Worm (Caenorhabditis elegans) whole organism, L1 larva: ENCODE results near the gene T06A1.1.
A peak's percentile ranks its signal among the peaks of the same experiment; 100 is the strongest.

Source experiments
- Y116A8C.19 ChIP-seq: sonication (generic microtip); optimal IDR thresholded peaks from 2 replicates; lab custom pipeline; 2016; ENCODE audit warnings: missing compliant biosample characterization, missing genetic modification characterization, borderline replicate concordance
- alr-1 ChIP-seq: fragments of 200-800 bp; sonication (Bioruptor generic); optimal IDR thresholded peaks from 2 replicates; lab custom pipeline; 2018; ENCODE audit warnings: borderline replicate concordance, mild to moderate bottlenecking, missing genetic modification characterization, missing compliant biosample characterization
- aly-2 ChIP-seq: fragments of 150-350 bp; optimal IDR thresholded peaks from 2 replicates; lab custom pipeline; 2014; ENCODE audit warnings: missing biosample characterization, missing genetic modification characterization
- ama-1 ChIP-seq: fragments of 150-350 bp; optimal IDR thresholded peaks from 2 replicates; lab custom pipeline; 2014
- ceh-63 ChIP-seq: fragments of 200-800 bp; sonication (Bioruptor generic); optimal IDR thresholded peaks from 2 replicates; lab custom pipeline; 2018; ENCODE audit warnings: mild to moderate bottlenecking, missing genetic modification characterization, missing compliant biosample characterization
- ceh-8 ChIP-seq: fragments of 200-800 bp; sonication (Bioruptor generic); optimal IDR thresholded peaks from 2 replicates; lab custom pipeline; 2018; ENCODE audit warnings: mild to moderate bottlenecking, missing genetic modification characterization, moderate library complexity, missing compliant biosample characterization
- ceh-88 ChIP-seq: fragments of 200-800 bp; sonication (Bioruptor generic); IDR thresholded peaks from 2 replicates; pipeline ENCODE4 v1.3.6; 2022; ENCODE audit warnings: missing genetic modification characterization, missing compliant biosample characterization
- dsc-1 ChIP-seq: sonication (generic microtip); optimal IDR thresholded peaks from 2 replicates; lab custom pipeline; 2016; ENCODE audit warnings: mild to moderate bottlenecking, missing genetic modification characterization, missing compliant biosample characterization
- efl-1 ChIP-seq, 4 experiments: fragments of 150-350 bp; optimal IDR thresholded peaks in 3 of 4; peaks in 1 of 4; 1 replicate in 1 of 4; 2 replicates in 3 of 4; lab custom pipeline; 2014; ENCODE audit warnings: missing biosample characterization in 2 of 4, missing genetic modification characterization in 2 of 4, missing genetic modification reagents in 2 of 4
- egl-27 ChIP-seq, 2 experiments: fragments of 150-350 bp in 1 of 2; sonication (generic microtip); optimal IDR thresholded peaks; 3 replicates each; lab custom pipeline; 2017 to 2018; ENCODE audit warnings: missing biosample characterization in 2 of 2, missing genetic modification characterization in 2 of 2, missing genetic modification reagents in 2 of 2
- elt-2 ChIP-seq: sonication (generic microtip); optimal IDR thresholded peaks from 2 replicates; lab custom pipeline; 2016; ENCODE audit warnings: missing genetic modification characterization, mild to moderate bottlenecking, inconsistent platforms, missing compliant biosample characterization, missing genetic modification reagents
- hlh-4 ChIP-seq: sonication (generic microtip); optimal IDR thresholded peaks from 2 replicates; lab custom pipeline; 2016; ENCODE audit warnings: mild to moderate bottlenecking, missing genetic modification characterization, missing compliant biosample characterization
- irx-1 ChIP-seq: sonication (generic microtip); optimal IDR thresholded peaks from 2 replicates; lab custom pipeline; 2016; ENCODE audit warnings: missing genetic modification characterization, missing compliant biosample characterization
- jun-1 ChIP-seq: fragments of 150-350 bp; optimal IDR thresholded peaks from 2 replicates; lab custom pipeline; 2014; ENCODE audit warnings: missing biosample characterization, missing genetic modification reagents, missing genetic modification characterization
- lin-35 ChIP-seq, 2 experiments: fragments of 150-350 bp; optimal IDR thresholded peaks; 2 replicates each; lab custom pipeline; 2014; ENCODE audit warnings: missing biosample characterization in 2 of 2, missing genetic modification characterization in 2 of 2, missing genetic modification reagents in 2 of 2
- lin-39 ChIP-seq: fragments of 150-350 bp; optimal IDR thresholded peaks from 2 replicates; lab custom pipeline; 2014; ENCODE audit warnings: missing biosample characterization, missing genetic modification reagents, missing genetic modification characterization
- lir-3 ChIP-seq: sonication (generic microtip); optimal IDR thresholded peaks from 2 replicates; lab custom pipeline; 2016; ENCODE audit warnings: mild to moderate bottlenecking, missing genetic modification characterization, moderate library complexity, missing compliant biosample characterization; ENCODE audit not compliant: poor library complexity
- nhr-11 ChIP-seq: fragments of 150-350 bp; optimal IDR thresholded peaks from 2 replicates; lab custom pipeline; 2014; ENCODE audit warnings: missing biosample characterization, missing genetic modification characterization
- nhr-19 ChIP-seq: fragments of 200-800 bp; sonication (Bioruptor generic); conservative IDR thresholded peaks from 2 replicates; pipeline ENCODE4 v1.3.6; 2022; ENCODE audit warnings: missing genetic modification characterization, missing compliant biosample characterization
- nhr-20 ChIP-seq: sonication (generic microtip); optimal IDR thresholded peaks from 2 replicates; lab custom pipeline; 2016; ENCODE audit warnings: mild to moderate bottlenecking, missing genetic modification characterization, missing compliant biosample characterization
- nhr-237 ChIP-seq: fragments of 150-350 bp; optimal IDR thresholded peaks from 2 replicates; lab custom pipeline; 2014; ENCODE audit warnings: missing biosample characterization, missing genetic modification characterization
- nhr-28 ChIP-seq: fragments of 150-350 bp; optimal IDR thresholded peaks from 2 replicates; lab custom pipeline; 2014; ENCODE audit warnings: missing biosample characterization, missing genetic modification characterization
- nhr-47 ChIP-seq: sonication (generic microtip); optimal IDR thresholded peaks from 2 replicates; lab custom pipeline; 2016; ENCODE audit warnings: mild to moderate bottlenecking, missing genetic modification characterization, moderate library complexity, missing compliant biosample characterization
- nhr-71 ChIP-seq: sonication (generic microtip); optimal IDR thresholded peaks from 2 replicates; lab custom pipeline; 2016; ENCODE audit warnings: mild to moderate bottlenecking, missing genetic modification characterization, moderate library complexity, missing compliant biosample characterization
- nhr-85 ChIP-seq: sonication (generic microtip); peaks from one replicate; lab custom pipeline; 2016; ENCODE audit warnings: missing genetic modification characterization, inconsistent platforms, missing compliant biosample characterization
- nhr-90 ChIP-seq: sonication (generic microtip); optimal IDR thresholded peaks from 2 replicates; lab custom pipeline; 2016; ENCODE audit warnings: mild to moderate bottlenecking, missing genetic modification characterization, missing compliant biosample characterization; ENCODE audit not compliant: poor library complexity
- pax-3 ChIP-seq: fragments of 200-800 bp; sonication (Bioruptor generic); optimal IDR thresholded peaks from 2 replicates; lab custom pipeline; 2018; ENCODE audit warnings: mild to moderate bottlenecking, missing genetic modification characterization, moderate library complexity, missing compliant biosample characterization
- rnt-1 ChIP-seq: sonication (generic microtip); optimal IDR thresholded peaks from 2 replicates; lab custom pipeline; 2016; ENCODE audit warnings: mild to moderate bottlenecking, missing genetic modification characterization, moderate library complexity, missing compliant biosample characterization
- skn-1 ChIP-seq: fragments of 150-350 bp; optimal IDR thresholded peaks from 2 replicates; lab custom pipeline; 2014; ENCODE audit warnings: missing biosample characterization, missing genetic modification characterization
- snpc-4 ChIP-seq: fragments of 150-350 bp; optimal IDR thresholded peaks from 2 replicates; lab custom pipeline; 2014; ENCODE audit warnings: missing biosample characterization, missing genetic modification characterization
- snu-23 ChIP-seq: sonication (generic microtip); optimal IDR thresholded peaks from 2 replicates; lab custom pipeline; 2016; ENCODE audit warnings: missing genetic modification characterization, missing compliant biosample characterization
- tbx-2 ChIP-seq: sonication (generic microtip); optimal IDR thresholded peaks from 2 replicates; lab custom pipeline; 2016; ENCODE audit warnings: missing genetic modification characterization, missing compliant biosample characterization
- tlp-1 ChIP-seq: fragments of 150-350 bp; optimal IDR thresholded peaks from 2 replicates; lab custom pipeline; 2014; ENCODE audit warnings: missing biosample characterization, missing genetic modification characterization
- unc-130 ChIP-seq: fragments of 150-350 bp; optimal IDR thresholded peaks from 2 replicates; lab custom pipeline; 2017; ENCODE audit warnings: missing biosample characterization, missing genetic modification characterization, inconsistent platforms
- unc-62 ChIP-seq: fragments of 150-350 bp; optimal IDR thresholded peaks from 2 replicates; lab custom pipeline; 2014; ENCODE audit warnings: missing biosample characterization, missing genetic modification reagents, missing genetic modification characterization
- ztf-11 ChIP-seq, 2 experiments: sonication (generic microtip); optimal IDR thresholded peaks; 2 replicates each; lab custom pipeline; 2016 to 2017; ENCODE audit warnings: missing genetic modification characterization in 2 of 2, missing biosample characterization in 1 of 2, missing compliant biosample characterization in 1 of 2
- ztf-4 ChIP-seq: fragments of 150-350 bp; optimal IDR thresholded peaks from 2 replicates; lab custom pipeline; 2014; ENCODE audit warnings: missing biosample characterization, missing genetic modification characterization

T06A1.1 gene

ce11 chrV:1875497-1875988 is 49.8 kb downstream of the T06A1.1 start:
- TF ChIP-seq Y116A8C.19 (tag; lab: Kevin White, UChicago) (no peak), nhr-47 (tag; lab: Kevin White, UChicago) (peak; percentile 48), efl-1 (optimal IDR thresholded peaks at IDR 0.05; lab: Kevin White, UChicago) (peak; percentile 27 to 35), efl-1 (GFP tag; optimal IDR thresholded peaks at IDR 0.05 in 1 of 2; lab: Kevin White, UChicago) (peak in 1 of 2 experiments; percentile 22), irx-1 (tag; lab: Kevin White, UChicago) (peak; percentile 27), lir-3 (tag; lab: Kevin White, UChicago) (no peak), nhr-85 (tag; lab: Kevin White, UChicago) (peak; percentile 71), rnt-1 (tag; lab: Kevin White, UChicago) (peak; percentile 32), elt-2 (tag; lab: Kevin White, UChicago) (peak; percentile 16), ceh-63 (GFP tag; lab: Kevin White, UChicago) (no peak), nhr-19 (GFP tag; lab: Robert Waterston, UW) (no peak), aly-2 (tag; lab: Kevin White, UChicago) (peak; percentile 84), lin-35 (GFP tag; optimal IDR thresholded peaks at IDR 0.05; lab: Kevin White, UChicago) (peak in 1 of 2 experiments; percentile 28), ama-1 (lab: Kevin White, UChicago) (peak; percentile 46), nhr-237 (no peak), pax-3 (tag; lab: Kevin White, UChicago) (peak; percentile 59), nhr-90 (tag; lab: Kevin White, UChicago) (peak; percentile 17), ceh-8 (GFP tag; lab: Kevin White, UChicago) (no peak), ztf-11 (tag; optimal IDR thresholded peaks at IDR 0.05; lab: Kevin White, UChicago) (peak in 1 of 2 experiments; percentile 11), unc-130 (tag; lab: Kevin White, UChicago) (no peak), nhr-71 (tag; lab: Kevin White, UChicago) (peak; percentile 37), ztf-4 (tag; lab: Kevin White, UChicago) (peak; percentile 65), nhr-11 (tag; lab: Kevin White, UChicago) (no peak), dsc-1 (tag; lab: Kevin White, UChicago) (peak; percentile 34), nhr-20 (tag; lab: Kevin White, UChicago) (no peak)

ce11 chrV:1874827-1875226 is 50.6 kb downstream of the T06A1.1 start:
- TF ChIP-seq snu-23 (GFP tag; lab: Kevin White, UChicago) (no peak), nhr-11 (tag; lab: Kevin White, UChicago) (no peak), egl-27 (tag; optimal IDR thresholded peaks at IDR 0.05; lab: Kevin White, UChicago) (no peak), tlp-1 (tag; lab: Kevin White, UChicago) (no peak), nhr-28 (tag; lab: Kevin White, UChicago) (no peak), nhr-19 (GFP tag; lab: Robert Waterston, UW) (no peak), snpc-4 (no peak), ceh-88 (GFP tag; lab: Robert Waterston, UW) (no peak), skn-1 (tag; lab: Kevin White, UChicago) (no peak), tbx-2 (tag; lab: Kevin White, UChicago) (no peak), alr-1 (tag; lab: Kevin White, UChicago) (no peak), lin-39 (tag; lab: Kevin White, UChicago) (no peak), unc-62 (no peak), hlh-4 (tag; lab: Kevin White, UChicago) (no peak), jun-1 (tag; lab: Kevin White, UChicago) (no peak), nhr-237 (no peak)
- TF ChIP-seq, all 84 proteins: peak for 0
